Worm (Caenorhabditis elegans) whole organism, L3 larva: Measurements from ENCODE around the gene sri-37.

Experiments
- ama-1 ChIP-seq: fragments of 150-350 bp; optimal IDR thresholded peaks from 2 replicates; lab custom pipeline; 2018
- jun-1 ChIP-seq: fragments of 150-350 bp; optimal IDR thresholded peaks from 2 replicates; lab custom pipeline; 2014; ENCODE audit warnings: missing biosample characterization, missing genetic modification reagents, missing genetic modification characterization
- nfya-1 ChIP-seq: sonication (generic microtip); optimal IDR thresholded peaks from 2 replicates; lab custom pipeline; 2017; ENCODE audit warnings: missing genetic modification characterization, mild to moderate bottlenecking, missing compliant biosample characterization, antibody characterized with exemption, moderate library complexity; ENCODE audit not compliant: insufficient read depth
- nhr-11 ChIP-seq: fragments of 150-350 bp; optimal IDR thresholded peaks from 2 replicates; lab custom pipeline; 2014; ENCODE audit warnings: missing biosample characterization, missing genetic modification characterization
- nhr-12 ChIP-seq: fragments of 150-350 bp; optimal IDR thresholded peaks from 2 replicates; lab custom pipeline; 2014; ENCODE audit warnings: missing biosample characterization, missing genetic modification characterization
- nhr-76 ChIP-seq: fragments of 150-350 bp; sonication (generic microtip); optimal IDR thresholded peaks from 5 replicates; lab custom pipeline; 2014; ENCODE audit warnings: missing biosample characterization, missing genetic modification characterization
- unc-39 ChIP-seq: sonication (generic microtip); optimal IDR thresholded peaks from 4 replicates; lab custom pipeline; 2017; ENCODE audit warnings: missing biosample characterization, missing genetic modification characterization

DNA sequence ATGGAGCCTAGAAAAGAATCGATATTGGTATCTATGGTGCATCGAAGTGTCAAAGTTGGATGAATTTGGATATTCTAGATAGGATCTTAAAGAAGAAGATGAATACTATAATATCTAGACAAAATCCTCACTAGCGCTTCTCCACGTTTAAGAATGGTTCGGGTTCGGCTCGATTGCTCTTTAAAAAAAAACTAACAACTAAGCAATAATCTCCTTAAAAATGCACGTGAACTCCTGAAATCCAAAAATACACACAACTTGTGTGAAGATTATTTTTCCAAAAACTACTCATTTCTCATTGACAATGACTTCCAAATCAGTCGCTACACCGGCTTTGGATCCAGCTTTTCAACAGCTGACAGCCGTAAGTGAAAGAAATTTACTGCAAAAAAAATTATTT lies 1.8 kb downstream of the sri-37 start, which contains the start of gene D2062.1:
- no peak for TF ChIP-seq jun-1 (tag; lab: Kevin White, UChicago)
- TF ChIP-seq unc-39 (tag; lab: Kevin White, UChicago) = no peak
- no peak for TF ChIP-seq nhr-76 (tag; lab: Kevin White, UChicago)
- TF ChIP-seq ama-1 = no peak
- TF ChIP-seq nhr-12 (tag; lab: Kevin White, UChicago) = no peak
- TF ChIP-seq nhr-11 (tag; lab: Kevin White, UChicago) = no peak
- no peak for TF ChIP-seq nfya-1
